Worm (Caenorhabditis elegans) whole organism, late embryonic: ENCODE measurements around the gene ssp-34.
"Not testable (repeated sequence)": the region's sequence is repeated elsewhere in the genome, so short reads cannot be mapped to it uniquely, and the experiment has no call there.

Experiments used
- C08G9.2 ChIP-seq: sonication (generic microtip); optimal IDR thresholded peaks from 2 replicates; lab custom pipeline; 2016; ENCODE audit warnings: mild to moderate bottlenecking, missing genetic modification characterization, moderate library complexity, missing compliant biosample characterization
- C38D4.7 ChIP-seq: fragments of 200-800 bp; sonication (Bioruptor generic); optimal IDR thresholded peaks from 2 replicates; lab custom pipeline; 2018; ENCODE audit warnings: mild to moderate bottlenecking, missing genetic modification characterization, moderate library complexity, missing compliant biosample characterization
- K09A11.1 ChIP-seq: sonication (generic microtip); optimal IDR thresholded peaks from 2 replicates; lab custom pipeline; 2017; ENCODE audit warnings: antibody characterized with exemption, mild to moderate bottlenecking, missing genetic modification characterization, missing compliant biosample characterization; ENCODE audit not compliant: insufficient read depth
- Y22D7AL.16 ChIP-seq: sonication (generic microtip); optimal IDR thresholded peaks from 2 replicates; lab custom pipeline; 2016; ENCODE audit warnings: missing genetic modification characterization, missing compliant biosample characterization
- ama-1 ChIP-seq: fragments of 150-350 bp; optimal IDR thresholded peaks from 2 replicates; lab custom pipeline; 2014
- ceh-14 ChIP-seq: sonication (generic microtip); optimal IDR thresholded peaks from 2 replicates; lab custom pipeline; 2016; ENCODE audit warnings: missing genotype, missing genetic modification characterization, missing compliant biosample characterization
- ceh-18 ChIP-seq: sonication (generic microtip); optimal IDR thresholded peaks from 2 replicates; lab custom pipeline; 2016; ENCODE audit warnings: missing genetic modification characterization, missing compliant biosample characterization
- ceh-22 ChIP-seq: sonication (generic microtip); optimal IDR thresholded peaks from 2 replicates; lab custom pipeline; 2017; ENCODE audit warnings: missing biosample characterization, missing genetic modification characterization
- ceh-24 ChIP-seq: sonication (generic microtip); optimal IDR thresholded peaks from 2 replicates; lab custom pipeline; 2016; ENCODE audit warnings: mild to moderate bottlenecking, missing genetic modification characterization, missing compliant biosample characterization
- ceh-31 ChIP-seq: sonication (generic microtip); optimal IDR thresholded peaks from 2 replicates; lab custom pipeline; 2016; ENCODE audit warnings: missing genetic modification characterization, missing compliant biosample characterization
- ceh-34 ChIP-seq: sonication (generic microtip); optimal IDR thresholded peaks from 2 replicates; lab custom pipeline; 2016; ENCODE audit warnings: mild to moderate bottlenecking, missing genetic modification characterization, missing compliant biosample characterization
- ceh-48 ChIP-seq: sonication (generic microtip); optimal IDR thresholded peaks from 2 replicates; lab custom pipeline; 2016; ENCODE audit warnings: missing genetic modification characterization, inconsistent platforms, missing compliant biosample characterization
- ceh-6 ChIP-seq: fragments of 200-800 bp; sonication (Bioruptor generic); optimal IDR thresholded peaks from 2 replicates; lab custom pipeline; 2018; ENCODE audit warnings: mild to moderate bottlenecking, missing genetic modification characterization, missing compliant biosample characterization
- ceh-9 ChIP-seq: sonication (generic microtip); optimal IDR thresholded peaks from 2 replicates; lab custom pipeline; 2016; ENCODE audit warnings: mild to moderate bottlenecking, missing genetic modification characterization, inconsistent platforms, missing compliant biosample characterization
- che-1 ChIP-seq: sonication (generic microtip); optimal IDR thresholded peaks from 2 replicates; lab custom pipeline; 2016; ENCODE audit warnings: mild to moderate bottlenecking, missing genetic modification characterization, missing compliant biosample characterization
- dmd-4 ChIP-seq: sonication (generic microtip); optimal IDR thresholded peaks from 2 replicates; lab custom pipeline; 2016; ENCODE audit warnings: borderline replicate concordance, missing genetic modification characterization, missing compliant biosample characterization
- elt-4 ChIP-seq: sonication (generic microtip); optimal IDR thresholded peaks from 2 replicates; lab custom pipeline; 2016; ENCODE audit warnings: missing genetic modification characterization, missing compliant biosample characterization
- fkh-6 ChIP-seq: sonication (generic microtip); optimal IDR thresholded peaks from 2 replicates; lab custom pipeline; 2016; ENCODE audit warnings: missing genetic modification characterization, missing compliant biosample characterization
- gmeb-2 ChIP-seq: sonication (generic microtip); optimal IDR thresholded peaks from 2 replicates; lab custom pipeline; 2016; ENCODE audit warnings: missing genetic modification characterization, inconsistent platforms, missing compliant biosample characterization
- hlh-13 ChIP-seq: fragments of 200-800 bp; sonication (Bioruptor generic); optimal IDR thresholded peaks from 2 replicates; lab custom pipeline; 2018; ENCODE audit warnings: mild to moderate bottlenecking, missing genetic modification characterization, missing compliant biosample characterization
- hlh-30 ChIP-seq: sonication (generic microtip); optimal IDR thresholded peaks from 2 replicates; lab custom pipeline; 2017; ENCODE audit warnings: antibody characterized with exemption, missing genetic modification characterization, missing compliant biosample characterization; ENCODE audit not compliant: insufficient read depth
- hlh-6 ChIP-seq: sonication (generic microtip); optimal IDR thresholded peaks from 2 replicates; lab custom pipeline; 2016; ENCODE audit warnings: missing genotype, missing genetic modification characterization, missing compliant biosample characterization
- hlh-8 ChIP-seq: sonication (generic microtip); optimal IDR thresholded peaks from 2 replicates; lab custom pipeline; 2016; ENCODE audit warnings: missing genotype, missing genetic modification characterization, missing compliant biosample characterization
- lin-11 ChIP-seq: fragments of 200-800 bp; sonication (Bioruptor generic); optimal IDR thresholded peaks from 2 replicates; lab custom pipeline; 2018; ENCODE audit warnings: mild to moderate bottlenecking, missing genetic modification characterization, missing compliant biosample characterization
- madf-2 ChIP-seq: sonication (generic microtip); optimal IDR thresholded peaks from 2 replicates; lab custom pipeline; 2017; ENCODE audit warnings: missing genetic modification characterization, missing compliant biosample characterization
- mec-3 ChIP-seq: sonication (generic microtip); optimal IDR thresholded peaks from 2 replicates; lab custom pipeline; 2016; ENCODE audit warnings: borderline replicate concordance, missing genetic modification characterization, missing compliant biosample characterization
- nhr-11 ChIP-seq: fragments of 150-350 bp; optimal IDR thresholded peaks from 2 replicates; lab custom pipeline; 2014; ENCODE audit warnings: missing biosample characterization, missing genetic modification characterization
- nhr-232 ChIP-seq: sonication (generic microtip); optimal IDR thresholded peaks from 2 replicates; lab custom pipeline; 2016; ENCODE audit warnings: missing genetic modification characterization, missing compliant biosample characterization
- npax-4 ChIP-seq: sonication (generic microtip); optimal IDR thresholded peaks from 2 replicates; lab custom pipeline; 2016; ENCODE audit warnings: missing genetic modification characterization, missing compliant biosample characterization
- pag-3 ChIP-seq: sonication (generic microtip); optimal IDR thresholded peaks from 2 replicates; lab custom pipeline; 2016; ENCODE audit warnings: missing compliant biosample characterization, missing genetic modification characterization, borderline replicate concordance
- pax-1 ChIP-seq: fragments of 150-350 bp; optimal IDR thresholded peaks from 2 replicates; lab custom pipeline; 2014; ENCODE audit warnings: missing biosample characterization, missing genetic modification characterization
- pha-4 ChIP-seq: fragments of 150-350 bp; optimal IDR thresholded peaks from 2 replicates; lab custom pipeline; 2018; ENCODE audit warnings: missing biosample characterization, missing genetic modification reagents, missing genetic modification characterization
- pros-1 ChIP-seq: fragments of 150-350 bp; optimal IDR thresholded peaks from 2 replicates; lab custom pipeline; 2014; ENCODE audit warnings: missing biosample characterization, missing genetic modification reagents, missing genetic modification characterization
- ref-2 ChIP-seq: sonication (generic microtip); optimal IDR thresholded peaks from 2 replicates; lab custom pipeline; 2016; ENCODE audit warnings: missing genetic modification characterization, missing compliant biosample characterization
- rnt-1 ChIP-seq: sonication (generic microtip); optimal IDR thresholded peaks from 2 replicates; lab custom pipeline; 2016; ENCODE audit warnings: missing genetic modification characterization, missing compliant biosample characterization
- sdc-2 ChIP-seq: sonication (generic microtip); optimal IDR thresholded peaks from 2 replicates; lab custom pipeline; 2016; ENCODE audit warnings: missing genotype, missing genetic modification characterization, missing compliant biosample characterization
- sox-2 ChIP-seq: fragments of 200-800 bp; sonication (Bioruptor generic); IDR thresholded peaks from 2 replicates; pipeline ENCODE4 v1.3.6; 2022; ENCODE audit warnings: missing genetic modification reagents, missing genetic modification characterization, missing compliant biosample characterization
- sox-4 ChIP-seq: sonication (generic microtip); optimal IDR thresholded peaks from 2 replicates; lab custom pipeline; 2017; ENCODE audit warnings: mild to moderate bottlenecking, missing genetic modification characterization, inconsistent platforms, missing compliant biosample characterization
- ttx-3 ChIP-seq: sonication (generic microtip); optimal IDR thresholded peaks from 2 replicates; lab custom pipeline; 2016; ENCODE audit warnings: missing genetic modification reagents, missing genetic modification characterization, missing compliant biosample characterization
- unc-3 ChIP-seq, 2 experiments: fragments of 200-800 bp in 1 of 2; sonication (Bioruptor generic) in 1 of 2; sonication (generic microtip) in 1 of 2; conservative IDR thresholded peaks in 1 of 2; optimal IDR thresholded peaks in 1 of 2; 2 replicates each; pipeline versions ENCODE4 v1.3.6 to Lab custom; 2016 to 2022; ENCODE audit warnings: missing compliant biosample characterization in 2 of 2, missing genetic modification characterization in 2 of 2, missing genetic modification reagents in 1 of 2
- unc-42 ChIP-seq: sonication (generic microtip); optimal IDR thresholded peaks from 2 replicates; lab custom pipeline; 2016; ENCODE audit warnings: missing genotype, missing genetic modification characterization, missing compliant biosample characterization
- unc-86 ChIP-seq: sonication (generic microtip); optimal IDR thresholded peaks from 2 replicates; lab custom pipeline; 2016; ENCODE audit warnings: missing genetic modification characterization, missing compliant biosample characterization
- zip-5 ChIP-seq: sonication (generic microtip); optimal IDR thresholded peaks from 2 replicates; lab custom pipeline; 2016; ENCODE audit warnings: missing genetic modification characterization, missing compliant biosample characterization

ssp-34 gene

DNA sequence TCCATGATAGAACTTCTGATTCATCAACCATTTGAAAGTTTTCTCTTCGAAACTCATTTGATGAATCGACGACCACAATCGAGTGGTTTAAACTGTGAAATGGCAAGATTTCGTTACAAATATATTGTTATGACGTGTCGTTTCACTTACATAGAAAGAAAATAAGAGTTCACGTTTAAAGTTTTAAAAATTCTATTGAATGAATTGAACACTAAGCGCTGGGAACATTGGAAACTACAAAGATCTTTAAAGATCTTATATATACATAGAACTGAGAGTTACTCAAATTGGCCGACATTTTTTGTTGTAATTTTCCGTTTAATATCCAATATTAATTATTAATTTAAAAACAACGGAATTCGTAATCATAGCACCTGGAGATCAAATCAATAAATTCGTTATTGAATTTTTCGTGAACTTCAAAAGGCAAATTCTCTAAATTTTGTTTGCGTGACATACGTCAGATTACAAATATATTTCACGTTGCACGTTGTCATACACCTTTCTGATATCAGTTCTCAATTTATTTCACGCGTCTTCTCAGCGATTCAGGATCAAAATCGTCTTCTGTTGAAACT is 19.3 kb upstream of the ssp-34 start, which contains the start of the genes T25B9.4 and T25B9.6:
Gene T25B9.4, minus strand, starts transcription at position 101 of the 578 bp plus-strand sequence.
Gene T25B9.6, plus strand, starts transcription at position 528 of the 578 bp plus-strand sequence.
- TF ChIP-seq ceh-34 (tag; lab: Kevin White, UChicago) = no peak
- TF ChIP-seq gmeb-2 (tag; lab: Kevin White, UChicago) = no peak
- no peak for TF ChIP-seq lin-11
- TF ChIP-seq mec-3 = no peak
- no peak for TF ChIP-seq rnt-1 (tag; lab: Kevin White, UChicago)
- TF ChIP-seq ref-2 = no peak
- no peak for TF ChIP-seq C08G9.2 (tag; lab: Kevin White, UChicago)
- TF ChIP-seq unc-86 = no peak
- TF ChIP-seq ceh-48 (tag; lab: Kevin White, UChicago) = no peak
- no peak for TF ChIP-seq ceh-22 (tag; lab: Kevin White, UChicago)
- TF ChIP-seq ceh-24 (tag; lab: Kevin White, UChicago) = no peak
- TF ChIP-seq ttx-3 = no peak
- TF ChIP-seq ama-1 (lab: Kevin White, UChicago) = no peak

DNA sequence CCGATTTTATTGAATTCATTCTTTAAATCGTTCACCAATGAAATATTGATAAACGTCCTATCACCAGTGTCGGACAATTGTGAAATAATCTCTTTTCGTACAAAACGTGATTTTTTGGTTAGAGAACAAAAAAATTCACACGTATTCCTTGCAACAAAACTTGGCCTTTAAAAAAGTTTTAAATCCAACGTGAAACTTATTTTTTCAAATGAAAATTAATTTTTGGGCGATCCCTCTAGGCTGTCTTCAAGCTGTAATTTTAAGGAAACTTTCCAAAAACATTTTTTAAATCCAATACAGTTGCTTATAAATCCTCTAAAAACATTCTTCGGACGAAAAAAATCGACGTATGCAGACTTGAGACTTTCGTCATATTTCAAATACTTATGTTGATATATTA is 16.3 kb upstream of the ssp-34 start, which contains the start of gene T25B9.5:
Gene T25B9.5, minus strand, starts transcription at position 101 of the 400 bp plus-strand sequence.
- TF ChIP-seq unc-86 (no peak), hlh-6 (tag; lab: Kevin White, UChicago) (no peak), gmeb-2 (tag; lab: Kevin White, UChicago) (no peak), C38D4.7 (GFP tag; lab: Kevin White, UChicago) (no peak), ceh-31 (tag; lab: Kevin White, UChicago) (no peak)

DNA sequence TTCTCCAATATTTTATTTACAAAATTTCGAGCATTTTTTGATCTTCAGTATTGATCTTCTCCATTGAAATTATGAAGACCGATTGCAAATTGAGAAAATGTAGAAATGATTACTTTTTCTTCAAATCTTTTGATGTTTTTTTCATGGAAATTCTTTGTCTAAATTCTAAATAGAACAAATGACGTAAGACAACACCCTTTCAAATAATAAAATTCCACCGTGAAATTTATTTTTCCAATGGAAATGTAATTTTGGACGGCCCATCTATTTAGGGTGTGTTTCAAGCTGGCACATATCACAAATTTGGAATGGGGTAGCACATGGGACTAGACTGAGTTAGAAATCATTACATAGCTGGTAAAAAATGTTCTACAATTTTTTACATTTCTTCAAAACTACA is 13.3 kb upstream of the ssp-34 start, which contains the start of gene T25B9.2:
Gene T25B9.2, minus strand, starts transcription at position 101 of the 400 bp plus-strand sequence.
- TF ChIP-seq ref-2; dmd-4 (tag; lab: Kevin White, UChicago); ceh-48 (tag; lab: Kevin White, UChicago): not testable (repeated sequence)

DNA sequence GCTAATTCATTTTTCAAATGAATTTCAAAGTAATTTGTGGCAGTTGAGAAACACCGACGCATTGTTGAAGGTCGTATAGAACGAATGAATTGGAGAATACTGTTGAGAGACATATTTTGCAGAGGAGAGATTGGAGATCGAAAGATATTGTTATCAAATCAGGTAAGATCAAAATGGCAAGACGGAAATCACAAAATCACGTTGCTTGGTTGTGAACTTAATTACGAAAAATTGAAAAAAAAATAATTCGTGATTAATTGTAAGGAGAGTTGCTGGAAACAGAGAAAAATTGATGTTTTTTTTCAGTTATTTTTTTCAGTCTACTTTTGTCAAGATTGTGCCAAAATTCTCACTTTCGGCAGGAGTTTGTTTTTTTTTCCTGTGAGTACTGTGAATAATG is 11.6 kb upstream of the ssp-34 start, which contains the start of gene T25B9.1:
Gene T25B9.1, minus strand, starts transcription at position 101 of the 400 bp plus-strand sequence.
- TF ChIP-seq pros-1 (tag; lab: Kevin White, UChicago) (no peak), C08G9.2 (tag; lab: Kevin White, UChicago) (no peak), sdc-2 (tag; lab: Kevin White, UChicago) (no peak), pax-1 (no peak), sox-4 (tag; lab: Kevin White, UChicago) (no peak), Y22D7AL.16 (tag; lab: Kevin White, UChicago) (no peak), elt-4 (no peak), pag-3 (tag; lab: Kevin White, UChicago) (no peak), mec-3 (no peak), ceh-14 (tag; lab: Kevin White, UChicago) (no peak), ttx-3 (no peak), zip-5 (tag; lab: Kevin White, UChicago) (no peak), hlh-6 (tag; lab: Kevin White, UChicago) (no peak), ceh-31 (tag; lab: Kevin White, UChicago) (no peak), npax-4 (tag; lab: Kevin White, UChicago) (no peak)

DNA sequence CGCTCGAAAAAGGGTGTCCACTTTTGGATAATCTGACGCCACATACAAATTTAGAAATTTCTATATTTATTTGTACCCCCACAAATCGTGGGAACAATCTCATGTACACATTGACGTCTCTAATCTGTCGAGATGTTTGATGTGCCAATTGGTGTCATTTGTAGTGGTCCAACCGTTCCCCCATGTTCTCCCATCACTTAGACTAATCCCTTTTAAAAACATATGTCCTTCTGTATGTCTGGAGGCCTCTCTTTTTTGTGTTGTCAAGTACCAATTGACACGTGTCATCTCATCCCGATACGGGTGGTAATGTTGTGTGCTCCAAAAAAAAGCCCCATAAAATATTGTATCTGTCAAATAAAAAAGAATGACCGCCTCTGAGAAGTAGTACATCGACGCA is 6.9 kb upstream of the ssp-34 start:
- TF ChIP-seq hlh-8 (tag; lab: Kevin White, UChicago) (no peak), ceh-6 (GFP tag; lab: Kevin White, UChicago) (no peak), ceh-9 (tag; lab: Kevin White, UChicago) (no peak), nhr-11 (tag; lab: Kevin White, UChicago) (no peak), unc-42 (tag; lab: Kevin White, UChicago) (no peak), pha-4 (tag; lab: Kevin White, UChicago) (no peak), nhr-232 (no peak), ceh-18 (tag; lab: Kevin White, UChicago) (no peak), ama-1 (lab: Kevin White, UChicago) (no peak), sox-2 (GFP tag; lab: Robert Waterston, UW) (no peak), ttx-3 (no peak), unc-3 (GFP tag; conservative IDR thresholded peaks at IDR 0.05; lab: Robert Waterston, UW) (no peak), unc-3 (tag; optimal IDR thresholded peaks at IDR 0.05; lab: Kevin White, UChicago) (no peak), madf-2 (tag; lab: Kevin White, UChicago) (no peak), hlh-30 (tag; lab: Kevin White, UChicago) (no peak), zip-5 (tag; lab: Kevin White, UChicago) (no peak), K09A11.1 (tag; lab: Kevin White, UChicago) (no peak), hlh-13 (GFP tag; lab: Kevin White, UChicago) (no peak), che-1 (no peak), fkh-6 (no peak)
